Worm (Caenorhabditis elegans) whole organism, L3 larva: ENCODE results near the gene Y42A5A.3.

Experiments used
- ZK546.5 ChIP-seq: sonication (generic microtip); optimal IDR thresholded peaks from 2 replicates; lab custom pipeline; 2017; ENCODE audit warnings: missing biosample characterization, missing genetic modification characterization
- aly-2 ChIP-seq: fragments of 150-350 bp; optimal IDR thresholded peaks from 2 replicates; lab custom pipeline; 2014; ENCODE audit warnings: missing biosample characterization, missing genetic modification characterization
- ama-1 ChIP-seq: fragments of 150-350 bp; optimal IDR thresholded peaks from 2 replicates; lab custom pipeline; 2018
- ceh-82 ChIP-seq: fragments of 150-350 bp; optimal IDR thresholded peaks from 2 replicates; lab custom pipeline; 2014; ENCODE audit warnings: missing biosample characterization, missing genetic modification characterization
- lsy-12 ChIP-seq: sonication (generic microtip); optimal IDR thresholded peaks from 2 replicates; lab custom pipeline; 2016; ENCODE audit warnings: mild to moderate bottlenecking, missing genetic modification characterization, missing compliant biosample characterization
- skn-1 ChIP-seq: fragments of 150-350 bp; optimal IDR thresholded peaks from 2 replicates; lab custom pipeline; 2014; ENCODE audit warnings: missing biosample characterization, missing genetic modification characterization
- unc-39 ChIP-seq: sonication (generic microtip); optimal IDR thresholded peaks from 4 replicates; lab custom pipeline; 2017; ENCODE audit warnings: missing biosample characterization, missing genetic modification characterization

DNA sequence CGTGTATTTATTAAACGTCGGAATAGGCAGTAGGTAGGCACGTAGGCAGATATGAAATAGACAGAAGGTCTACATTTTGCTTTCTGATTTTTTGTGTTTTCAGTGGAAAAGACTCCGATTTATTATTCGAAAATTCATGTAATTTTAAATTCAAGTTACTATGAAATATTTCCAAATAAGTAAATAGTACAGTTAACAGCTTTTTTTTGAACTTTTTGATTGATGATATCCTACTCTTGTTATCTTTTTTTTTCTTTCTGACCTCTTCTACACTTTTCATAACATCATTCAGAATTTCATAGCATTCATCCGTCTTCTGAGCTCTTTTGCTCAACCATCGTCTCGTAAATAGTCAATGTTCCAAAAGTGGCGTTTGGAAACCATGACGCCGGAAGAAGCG is 2.8 kb upstream of the Y42A5A.3 start, which contains the start of gene cdkl-1:
- no peak for TF ChIP-seq skn-1 (tag; lab: Kevin White, UChicago)
- TF ChIP-seq ZK546.5, result no peak
- no peak for TF ChIP-seq aly-2 (tag; lab: Kevin White, UChicago)
- TF ChIP-seq ama-1, result no peak
- TF ChIP-seq ceh-82 (tag; lab: Kevin White, UChicago), result no peak
- no peak for TF ChIP-seq lsy-12 (tag; lab: Kevin White, UChicago)
- TF ChIP-seq unc-39 (tag; lab: Kevin White, UChicago), result no peak
